Fruit fly (Drosophila melanogaster): ENCODE measurements around the gene CG7829.

CG7829 gene

dm6 chr3R:29785242-29785641 is 32.3 kb downstream of the CG7829 start:
- no peak for TF ChIP-seq EcR (GFP tag; optimal IDR thresholded peaks at IDR 0.05)
- no peak for TF ChIP-seq CG14655 (GFP tag; optimal IDR thresholded peaks at IDR 0.05)
- no peak for TF ChIP-seq CG34367 (tag; optimal IDR thresholded peaks at IDR 0.05)
- TF ChIP-seq CG4496 (GFP tag; IDR thresholded peaks at IDR 0.05), result no peak
- TF ChIP-seq gl (tag; optimal IDR thresholded peaks at IDR 0.05), result no peak
- no peak for TF ChIP-seq rn (GFP tag; IDR thresholded peaks at IDR 0.05)
- no peak for TF ChIP-seq D1 (tag; optimal IDR thresholded peaks at IDR 0.05)
- TF ChIP-seq CG10348 (GFP tag; IDR thresholded peaks at IDR 0.05), result no peak
- TF ChIP-seq Pif1A (GFP tag; optimal IDR thresholded peaks at IDR 0.05), result no peak
- TF ChIP-seq fd96Ca (GFP tag; IDR thresholded peaks at IDR 0.05), result no peak
- no peak for TF ChIP-seq CG13204 (GFP tag; optimal IDR thresholded peaks at IDR 0.05)
- no peak for TF ChIP-seq CG32121 (GFP tag; IDR thresholded peaks at IDR 0.05)
- no peak for TF ChIP-seq Snoo (tag; optimal IDR thresholded peaks at IDR 0.05)
- TF ChIP-seq CG17806 (tag; optimal IDR thresholded peaks at IDR 0.05), result no peak
- no peak for TF ChIP-seq CG8159 (tag; optimal IDR thresholded peaks at IDR 0.05)
- no peak for TF ChIP-seq Pif1B (GFP tag; optimal IDR thresholded peaks at IDR 0.05)

dm6 chr3R:29783210-29783609 is 34.4 kb downstream of the CG7829 start:
- TF ChIP-seq CG8159 (tag; optimal IDR thresholded peaks at IDR 0.05), result no peak
- TF ChIP-seq CG9948 (tag; optimal IDR thresholded peaks at IDR 0.05), result no peak
- TF ChIP-seq rn (GFP tag; IDR thresholded peaks at IDR 0.05), result no peak
- no peak for TF ChIP-seq Pif1B (GFP tag; optimal IDR thresholded peaks at IDR 0.05)
- no peak for TF ChIP-seq CG15710 (tag; optimal IDR thresholded peaks at IDR 0.05)
- TF ChIP-seq CG4496 (GFP tag; IDR thresholded peaks at IDR 0.05), result no peak
- TF ChIP-seq CG32121 (GFP tag; IDR thresholded peaks at IDR 0.05), result no peak
- no peak for TF ChIP-seq Ets98B (GFP tag; IDR thresholded peaks at IDR 0.05)
- TF ChIP-seq gl (tag; optimal IDR thresholded peaks at IDR 0.05), result no peak
- no peak for TF ChIP-seq D1 (tag; optimal IDR thresholded peaks at IDR 0.05)
- TF ChIP-seq EcR (GFP tag; optimal IDR thresholded peaks at IDR 0.05), result no peak
- no peak for TF ChIP-seq CG17806 (tag; optimal IDR thresholded peaks at IDR 0.05)
- no peak for TF ChIP-seq fd96Ca (GFP tag; IDR thresholded peaks at IDR 0.05)
- TF ChIP-seq CG13204 (GFP tag; optimal IDR thresholded peaks at IDR 0.05), result no peak
- no peak for TF ChIP-seq CG10348 (GFP tag; IDR thresholded peaks at IDR 0.05)

DNA sequence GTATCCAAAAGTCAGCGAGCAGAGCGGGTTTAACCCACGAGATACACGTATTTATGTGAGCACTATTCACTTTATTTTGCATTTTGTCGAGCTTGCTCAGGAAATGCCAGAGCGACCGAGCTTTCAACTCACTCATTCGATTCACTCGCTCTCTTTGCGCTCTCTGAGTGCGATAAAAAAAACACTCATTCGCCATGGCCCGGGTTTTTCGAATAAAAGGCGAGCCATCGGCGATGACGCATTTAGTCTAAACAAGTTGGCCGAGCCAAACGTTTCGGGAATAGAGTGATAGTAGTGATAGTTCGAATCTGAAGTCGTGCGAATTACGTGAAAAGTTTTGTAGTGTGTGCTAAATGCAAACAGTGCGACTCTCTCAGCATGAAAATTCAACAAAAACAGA is 35.2 kb downstream of the CG7829 start:
- peak; percentile 36 for TF ChIP-seq Snoo (tag; optimal IDR thresholded peaks at IDR 0.05)
- TF ChIP-seq CG9948 (tag; optimal IDR thresholded peaks at IDR 0.05), result no peak
- TF ChIP-seq D1 (tag; optimal IDR thresholded peaks at IDR 0.05), result no peak
- TF ChIP-seq CG34367 (tag; optimal IDR thresholded peaks at IDR 0.05), result no peak
- no peak for TF ChIP-seq fd96Ca (GFP tag; IDR thresholded peaks at IDR 0.05)
- TF ChIP-seq CG14655 (GFP tag; optimal IDR thresholded peaks at IDR 0.05), result no peak
- no peak for TF ChIP-seq CG12605 (GFP tag; IDR thresholded peaks at IDR 0.05)
- peak; percentile 20 for TF ChIP-seq CG8159 (tag; optimal IDR thresholded peaks at IDR 0.05)
- TF ChIP-seq Ets98B (GFP tag; IDR thresholded peaks at IDR 0.05), result peak; percentile 49; the same call in 1 of the 2 replicates
- no peak for TF ChIP-seq CG8301 (tag; optimal IDR thresholded peaks at IDR 0.05)
- no peak for TF ChIP-seq Pif1A (GFP tag; optimal IDR thresholded peaks at IDR 0.05)
- no peak for TF ChIP-seq CG15710 (tag; optimal IDR thresholded peaks at IDR 0.05)
- peak; percentile 44; the same call in 1 of the 2 replicates for TF ChIP-seq CG32121 (GFP tag; IDR thresholded peaks at IDR 0.05)
- TF ChIP-seq CG10348 (GFP tag; IDR thresholded peaks at IDR 0.05), result no peak
- TF ChIP-seq Pif1B (GFP tag; optimal IDR thresholded peaks at IDR 0.05), result peak; percentile 0
- TF ChIP-seq CG17806 (tag; optimal IDR thresholded peaks at IDR 0.05), result no peak
- TF ChIP-seq rn (GFP tag; IDR thresholded peaks at IDR 0.05), result no peak
- TF ChIP-seq EcR (GFP tag; optimal IDR thresholded peaks at IDR 0.05), result peak; percentile 71
- 0 out of 3 replicates have a peak, but pooled peaks have one; percentile 44 for TF ChIP-seq CG4496 (GFP tag; IDR thresholded peaks at IDR 0.05)
- peak; percentile 40 for TF ChIP-seq CG13204 (GFP tag; optimal IDR thresholded peaks at IDR 0.05)
- TF ChIP-seq gl (tag; optimal IDR thresholded peaks at IDR 0.05), result no peak

DNA sequence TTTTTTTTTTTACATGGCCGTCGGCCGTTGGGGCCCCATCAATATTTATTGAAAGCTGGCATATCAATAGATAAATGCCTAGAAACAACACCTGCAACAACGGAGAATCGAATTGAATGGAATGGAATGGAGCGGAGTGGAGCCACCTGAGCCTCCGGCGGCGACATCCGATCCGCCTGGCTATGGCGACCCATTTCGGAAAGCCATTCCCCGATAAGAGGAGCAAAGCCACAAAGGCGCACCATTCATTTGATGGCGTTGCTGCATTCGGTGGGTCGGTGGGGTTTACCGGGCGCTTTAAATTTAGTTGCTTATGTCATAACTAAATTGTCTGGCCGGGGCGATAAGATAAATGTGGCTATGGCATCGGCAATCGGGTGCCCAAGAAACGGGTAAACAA is 35.7 kb downstream of the CG7829 start:
- TF ChIP-seq Pif1A (GFP tag; optimal IDR thresholded peaks at IDR 0.05) (no peak), CG32121 (GFP tag; IDR thresholded peaks at IDR 0.05) (no peak), fd96Ca (GFP tag; IDR thresholded peaks at IDR 0.05) (no peak), Snoo (tag; optimal IDR thresholded peaks at IDR 0.05) (no peak), EcR (GFP tag; optimal IDR thresholded peaks at IDR 0.05) (no peak), rn (GFP tag; IDR thresholded peaks at IDR 0.05) (no peak), CG4496 (GFP tag; IDR thresholded peaks at IDR 0.05) (no peak), CG13204 (GFP tag; optimal IDR thresholded peaks at IDR 0.05) (no peak), CG34367 (tag; optimal IDR thresholded peaks at IDR 0.05) (no peak), CG9948 (tag; optimal IDR thresholded peaks at IDR 0.05) (no peak), CG17806 (tag; optimal IDR thresholded peaks at IDR 0.05) (no peak), CG15710 (tag; optimal IDR thresholded peaks at IDR 0.05) (no peak), CG14655 (GFP tag; optimal IDR thresholded peaks at IDR 0.05) (no peak), gl (tag; optimal IDR thresholded peaks at IDR 0.05) (no peak)

- TF ChIP-seq Pif1A (GFP tag; optimal IDR thresholded peaks at IDR 0.05), result no peak
- TF ChIP-seq CG34367 (tag; optimal IDR thresholded peaks at IDR 0.05), result no peak
- TF ChIP-seq Pif1B (GFP tag; optimal IDR thresholded peaks at IDR 0.05), result no peak
- no peak for TF ChIP-seq Ets98B (GFP tag; IDR thresholded peaks at IDR 0.05)
- no peak for TF ChIP-seq CG32121 (GFP tag; IDR thresholded peaks at IDR 0.05)
- TF ChIP-seq CG15710 (tag; optimal IDR thresholded peaks at IDR 0.05), result no peak
- no peak for TF ChIP-seq fd96Ca (GFP tag; IDR thresholded peaks at IDR 0.05)
- TF ChIP-seq CG13204 (GFP tag; optimal IDR thresholded peaks at IDR 0.05), result no peak
- no peak for TF ChIP-seq EcR (GFP tag; optimal IDR thresholded peaks at IDR 0.05)
- TF ChIP-seq CG8159 (tag; optimal IDR thresholded peaks at IDR 0.05), result no peak
- TF ChIP-seq CG9948 (tag; optimal IDR thresholded peaks at IDR 0.05), result no peak
- TF ChIP-seq CG10348 (GFP tag; IDR thresholded peaks at IDR 0.05), result no peak
- TF ChIP-seq CG12605 (GFP tag; IDR thresholded peaks at IDR 0.05), result no peak
- TF ChIP-seq CG8301 (tag; optimal IDR thresholded peaks at IDR 0.05), result no peak
- TF ChIP-seq D1 (tag; optimal IDR thresholded peaks at IDR 0.05), result no peak
- no peak for TF ChIP-seq Snoo (tag; optimal IDR thresholded peaks at IDR 0.05)
- TF ChIP-seq gl (tag; optimal IDR thresholded peaks at IDR 0.05), result no peak
Observed at dm6 chr3R:29780402-29781029, 37.0 kb downstream of the CG7829 start, which contains the start of gene fig. TSS of gene fig (minus strand) at chr3R:29780452.

Data from whole organism, pupa.